Fruit fly (Drosophila melanogaster) S2 (cell line): ENCODE results near the gene CG31344.

Source experiments
- CG8478 ChIP-seq: fragments of >200 bp; optimal IDR thresholded peaks from 2 replicates; lab custom pipeline; 2018
- CTCF ChIP-seq, 2 experiments: fragments of >200 bp; optimal IDR thresholded peaks; 2 replicates each; lab custom pipeline; 2018

dm6 chr3R:15268856-15269255, 43.7 kb upstream of the CG31344 start:
- TF ChIP-seq CG8478 (lab: Kevin White, UChicago) (no peak), CTCF (optimal IDR thresholded peaks at IDR 0.05; lab: Kevin White, UChicago) (no peak)
